Fruit fly (Drosophila melanogaster): Measurements from ENCODE around the gene Mgat4b.

The Mgat4b gene

dm6 chr3L:14790127-14790589 is 21.1 kb upstream of the Mgat4b start (continued):
- peak; percentile 61 for TF ChIP-seq CG8319 (GFP tag; optimal IDR thresholded peaks at IDR 0.05)
- TF ChIP-seq salr (GFP tag; optimal IDR thresholded peaks at IDR 0.05), result peak in 1 of 2 experiments; percentile 44
- TF ChIP-seq CG6792 (GFP tag; optimal IDR thresholded peaks at IDR 0.05), result peak; percentile 81
- TF ChIP-seq Sox102F (GFP tag; optimal IDR thresholded peaks at IDR 0.05), result peak; percentile 85
- TF ChIP-seq Ets96B (tag; optimal IDR thresholded peaks at IDR 0.05), result peak; percentile 55
- no peak for TF ChIP-seq dac (GFP tag; optimal IDR thresholded peaks at IDR 0.05)
- peak; percentile 83 for TF ChIP-seq Eip75B (GFP tag; optimal IDR thresholded peaks at IDR 0.05)
- TF ChIP-seq Gug (GFP tag; IDR thresholded peaks at IDR 0.05), result peak; percentile 54
- TF ChIP-seq Sox15 (GFP tag; optimal IDR thresholded peaks at IDR 0.05), result peak; percentile 71
- TF ChIP-seq Lpt (GFP tag; optimal IDR thresholded peaks at IDR 0.05), result peak; percentile 68
- peak; percentile 30 for TF ChIP-seq CG6854 (GFP tag; optimal IDR thresholded peaks at IDR 0.05)
- peak; percentile 70 for TF ChIP-seq CG34406 (GFP tag; optimal IDR thresholded peaks at IDR 0.05)
- TF ChIP-seq OdsH (GFP tag; optimal IDR thresholded peaks at IDR 0.05), result peak; percentile 85
- TF ChIP-seq spab (GFP tag; optimal IDR thresholded peaks at IDR 0.05), result peak; percentile 14
- peak; percentile 68 for TF ChIP-seq fd59A (GFP tag; optimal IDR thresholded peaks at IDR 0.05)
- TF ChIP-seq CG3032 (tag; optimal IDR thresholded peaks at IDR 0.05), result peak; percentile 72
- peak; percentile 88 for TF ChIP-seq CG31627 (GFP tag; optimal IDR thresholded peaks at IDR 0.05)
- no peak for TF ChIP-seq CG3919 (GFP tag; optimal IDR thresholded peaks at IDR 0.05)
- peak; percentile 73 for TF ChIP-seq CG6163 (GFP tag; IDR thresholded peaks at IDR 0.05)
- peak; percentile 68 for TF ChIP-seq CG10669 (GFP tag; optimal IDR thresholded peaks at IDR 0.05)
- TF ChIP-seq fd85E (GFP tag; optimal IDR thresholded peaks at IDR 0.05), result peak; percentile 64
- peak; percentile 80 for TF ChIP-seq CG11902 (GFP tag; optimal IDR thresholded peaks at IDR 0.05)
- TF ChIP-seq CG11294 (GFP tag; IDR thresholded peaks at IDR 0.05), result peak; percentile 57; the same call in 1 of the 2 replicates
- peak; percentile 53 for TF ChIP-seq Hr38 (GFP tag; optimal IDR thresholded peaks at IDR 0.05)
- peak; percentile 84 for TF ChIP-seq Met (GFP tag; optimal IDR thresholded peaks at IDR 0.05)
- TF ChIP-seq Eip93F (GFP tag; optimal IDR thresholded peaks at IDR 0.05), result no peak
- peak; percentile 21 for TF ChIP-seq CG4318 (GFP tag; optimal IDR thresholded peaks at IDR 0.05)
- peak; percentile 87 for TF ChIP-seq esn (GFP tag; optimal IDR thresholded peaks at IDR 0.05)
- peak; percentile 38 for TF ChIP-seq Blimp-1 (GFP tag; optimal IDR thresholded peaks at IDR 0.05)
- TF ChIP-seq CG7368 (GFP tag; optimal IDR thresholded peaks at IDR 0.05), result peak; percentile 72
- TF ChIP-seq CG6808 (GFP tag; optimal IDR thresholded peaks at IDR 0.05), result peak; percentile 51
- peak; percentile 39 for TF ChIP-seq CG9139 (GFP tag; optimal IDR thresholded peaks at IDR 0.05)
- TF ChIP-seq Sox14 (GFP tag; optimal IDR thresholded peaks at IDR 0.05), result peak; percentile 83
- TF ChIP-seq CG16779 (tag; optimal IDR thresholded peaks at IDR 0.05), result peak; percentile 26
- TF ChIP-seq CG1621 (tag; optimal IDR thresholded peaks at IDR 0.05), result no peak
- peak; percentile 88 for TF ChIP-seq lz (GFP tag; optimal IDR thresholded peaks at IDR 0.05)

DNA sequence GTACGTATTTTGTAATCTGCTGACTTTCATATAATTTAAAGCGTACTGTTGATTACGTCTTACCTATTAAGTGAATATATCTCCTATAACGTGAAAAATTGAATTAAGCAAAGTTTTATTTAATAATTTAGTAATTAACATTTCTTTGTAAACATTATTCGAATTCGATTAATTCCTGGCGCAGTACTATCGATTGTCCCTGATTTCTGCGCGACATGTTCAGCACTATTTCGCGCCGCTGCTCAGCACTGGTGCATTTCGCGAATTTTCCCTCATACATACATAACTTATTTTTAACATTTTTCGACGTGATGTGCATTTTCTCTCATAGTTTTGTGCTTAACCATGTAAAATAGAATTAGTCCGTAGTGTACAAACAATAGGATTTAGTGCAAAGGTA is 20.6 kb upstream of the Mgat4b start, which contains the start of gene Helz:
TSS of gene Helz (plus strand) at position 260 of the 400 bp plus-strand sequence.
- TF ChIP-seq Eip78C (GFP tag), result peak; percentile 56
- TF ChIP-seq fd85E (GFP tag; optimal IDR thresholded peaks at IDR 0.05), result no peak
- no peak for TF ChIP-seq CG11294 (GFP tag; IDR thresholded peaks at IDR 0.05)
- TF ChIP-seq CG15336 (GFP tag; IDR thresholded peaks at IDR 0.05), result no peak
- TF ChIP-seq CG6792 (GFP tag; optimal IDR thresholded peaks at IDR 0.05), result no peak
- no peak for TF ChIP-seq vri (GFP tag; optimal IDR thresholded peaks at IDR 0.05)
- no peak for TF ChIP-seq Lpt (GFP tag; optimal IDR thresholded peaks at IDR 0.05)
- TF ChIP-seq salr (GFP tag; optimal IDR thresholded peaks at IDR 0.05), result no peak
- no peak for TF ChIP-seq lz (GFP tag; optimal IDR thresholded peaks at IDR 0.05)
- TF ChIP-seq CG31627 (GFP tag; optimal IDR thresholded peaks at IDR 0.05), result peak; percentile 26
- no peak for TF ChIP-seq dac (GFP tag; optimal IDR thresholded peaks at IDR 0.05)
- no peak for TF ChIP-seq CG34406 (GFP tag; optimal IDR thresholded peaks at IDR 0.05)
- no peak for TF ChIP-seq Ets21C (GFP tag; optimal IDR thresholded peaks at IDR 0.05)
- TF ChIP-seq CG11762 (GFP tag; optimal IDR thresholded peaks at IDR 0.05; ENCODE audit: insufficient read depth), result no peak
- TF ChIP-seq topi (GFP tag; optimal IDR thresholded peaks at IDR 0.05), result no peak
- TF ChIP-seq CG6163 (GFP tag; IDR thresholded peaks at IDR 0.05), result peak; percentile 39; the same call in 1 of the 3 replicates
